Worm (Caenorhabditis elegans) whole organism, early embryonic: ENCODE measurements around the gene catp-4.

Experiments
- B0310.2 ChIP-seq: sonication (generic microtip); optimal IDR thresholded peaks from 2 replicates; lab custom pipeline; 2016; ENCODE audit warnings: mild to moderate bottlenecking, missing genetic modification characterization, missing compliant biosample characterization
- F13C5.2 ChIP-seq: sonication (generic microtip); optimal IDR thresholded peaks from 2 replicates; lab custom pipeline; 2017; ENCODE audit warnings: mild to moderate bottlenecking, missing genetic modification characterization, inconsistent platforms, missing compliant biosample characterization
- aly-1 ChIP-seq: sonication (generic microtip); optimal IDR thresholded peaks from 2 replicates; lab custom pipeline; 2016; ENCODE audit warnings: missing genetic modification characterization, missing compliant biosample characterization
- ama-1 ChIP-seq: fragments of 150-350 bp; optimal IDR thresholded peaks from 2 replicates; lab custom pipeline; 2014
- ceh-13 ChIP-seq: fragments of 200-800 bp; sonication (Bioruptor generic); optimal IDR thresholded peaks from 2 replicates; lab custom pipeline; 2018; ENCODE audit warnings: mild to moderate bottlenecking, missing genetic modification characterization, missing compliant biosample characterization
- flt-1 ChIP-seq: fragments of 200-800 bp; sonication (Bioruptor generic); IDR thresholded peaks from 2 replicates; pipeline ENCODE4 v1.3.6; 2022; ENCODE audit warnings: missing genetic modification characterization, missing compliant biosample characterization
- hmbx-1 ChIP-seq: sonication (generic microtip); optimal IDR thresholded peaks from 2 replicates; lab custom pipeline; 2016; ENCODE audit warnings: mild to moderate bottlenecking, missing genetic modification characterization, missing compliant biosample characterization
- hmg-4 ChIP-seq: fragments of 200-800 bp; sonication (Bioruptor generic); optimal IDR thresholded peaks from 2 replicates; lab custom pipeline; 2018; ENCODE audit warnings: mild to moderate bottlenecking, missing genetic modification characterization, missing compliant biosample characterization
- hnd-1 ChIP-seq: sonication (generic microtip); optimal IDR thresholded peaks from 2 replicates; lab custom pipeline; 2016; ENCODE audit warnings: missing genetic modification characterization, missing compliant biosample characterization
- pes-1 ChIP-seq: fragments of 200-800 bp; sonication (Bioruptor generic); IDR thresholded peaks from 2 replicates; pipeline ENCODE4 v1.3.6; 2022; ENCODE audit warnings: missing genetic modification reagents, missing genetic modification characterization, missing compliant biosample characterization
- scrt-1 ChIP-seq: fragments of 200-800 bp; sonication (Bioruptor generic); IDR thresholded peaks from 2 replicates; pipeline ENCODE4 v1.3.6; 2022; ENCODE audit warnings: missing genetic modification characterization, missing compliant biosample characterization
- tbx-11 ChIP-seq: fragments of 200-800 bp; sonication (Bioruptor generic); IDR thresholded peaks from 2 replicates; pipeline ENCODE4 v1.3.6; 2022; ENCODE audit warnings: missing genetic modification characterization, missing compliant biosample characterization

ce11 chrII:14592629-14593028 lies 752 bp upstream of the catp-4 start:
- no peak for TF ChIP-seq ceh-13 (GFP tag; lab: Kevin White, UChicago)
- TF ChIP-seq ama-1 (lab: Kevin White, UChicago), result no peak
- TF ChIP-seq scrt-1, result no peak
- no peak for TF ChIP-seq flt-1 (GFP tag; lab: Robert Waterston, UW)
- no peak for TF ChIP-seq tbx-11 (GFP tag; lab: Robert Waterston, UW)
- no peak for TF ChIP-seq aly-1
- no peak for TF ChIP-seq F13C5.2 (tag; lab: Kevin White, UChicago)
- no peak for TF ChIP-seq pes-1 (GFP tag; lab: Robert Waterston, UW)
- no peak for TF ChIP-seq hmg-4 (GFP tag; lab: Kevin White, UChicago)
- no peak for TF ChIP-seq hnd-1 (tag; lab: Kevin White, UChicago)
- no peak for TF ChIP-seq B0310.2 (tag; lab: Kevin White, UChicago)
- no peak for TF ChIP-seq hmbx-1 (tag; lab: Kevin White, UChicago)
